Worm (Caenorhabditis elegans) whole organism, mixed stage, embryonic: ENCODE data around the gene taf-12.

ENCODE experiments used
- blmp-1 ChIP-seq: fragments of 150-350 bp; optimal IDR thresholded peaks from 2 replicates; lab custom pipeline; 2014; ENCODE audit warnings: missing biosample characterization, missing genetic modification characterization
- ceh-43 ChIP-seq: fragments of 200-800 bp; sonication (Bioruptor generic); optimal IDR thresholded peaks from 2 replicates; lab custom pipeline; 2018; ENCODE audit warnings: mild to moderate bottlenecking, missing genetic modification characterization, moderate library complexity, missing compliant biosample characterization
- ces-1 ChIP-seq: fragments of 150-350 bp; optimal IDR thresholded peaks from 2 replicates; lab custom pipeline; 2014; ENCODE audit warnings: missing biosample characterization, missing genetic modification reagents, missing genetic modification characterization
- lsy-2 ChIP-seq: fragments of 150-350 bp; optimal IDR thresholded peaks from 2 replicates; lab custom pipeline; 2014; ENCODE audit warnings: missing biosample characterization, missing genetic modification characterization
- mls-2 ChIP-seq: sonication (generic microtip); optimal IDR thresholded peaks from 2 replicates; lab custom pipeline; 2016; ENCODE audit warnings: mild to moderate bottlenecking, missing genetic modification characterization, moderate library complexity, missing compliant biosample characterization
- nhr-12 ChIP-seq: fragments of 150-350 bp; optimal IDR thresholded peaks from 2 replicates; lab custom pipeline; 2014; ENCODE audit warnings: missing biosample characterization, missing genetic modification characterization
- pha-4 ChIP-seq: fragments of 150-350 bp; optimal IDR thresholded peaks from 2 replicates; lab custom pipeline; 2018; ENCODE audit warnings: missing biosample characterization, missing genetic modification reagents, missing genetic modification characterization
- snpc-4 ChIP-seq: fragments of 150-350 bp; optimal IDR thresholded peaks from 2 replicates; lab custom pipeline; 2014; ENCODE audit warnings: missing biosample characterization, missing genetic modification characterization
- sptf-1 ChIP-seq: sonication (generic microtip); optimal IDR thresholded peaks from 2 replicates; lab custom pipeline; 2017; ENCODE audit warnings: mild to moderate bottlenecking, missing genetic modification characterization, moderate library complexity, missing compliant biosample characterization
- unc-62 ChIP-seq: fragments of 150-350 bp; optimal IDR thresholded peaks from 2 replicates; lab custom pipeline; 2014; ENCODE audit warnings: missing biosample characterization, missing genetic modification reagents, missing genetic modification characterization
- ztf-11 ChIP-seq: fragments of 150-350 bp; optimal IDR thresholded peaks from 2 replicates; lab custom pipeline; 2014; ENCODE audit warnings: missing biosample characterization, missing genetic modification characterization

DNA sequence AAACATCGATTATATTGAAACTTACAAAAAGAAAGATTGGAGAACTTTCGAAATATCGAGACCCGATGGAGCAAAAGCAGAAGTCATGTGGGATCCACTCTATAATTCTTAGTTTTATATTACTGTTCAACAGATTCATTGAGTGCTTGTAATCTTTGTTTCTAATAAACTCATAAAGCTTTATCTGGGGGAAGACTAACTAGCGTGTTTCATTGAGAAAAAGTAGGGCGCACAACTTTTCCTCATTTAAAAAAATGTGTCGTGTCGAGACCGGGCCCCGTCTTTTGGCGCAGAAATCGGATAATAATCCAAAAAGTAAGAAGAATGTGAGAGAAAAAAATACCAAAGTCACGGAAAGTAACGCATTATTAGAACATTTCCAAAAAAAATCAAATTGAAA, 40.7 kb upstream of the taf-12 start, which contains the start of gene faah-4:
- TF ChIP-seq blmp-1 (tag; lab: Kevin White, UChicago) (no peak), ztf-11 (tag; lab: Kevin White, UChicago) (no peak), pha-4 (no peak), lsy-2 (tag; lab: Kevin White, UChicago) (no peak), ces-1 (GFP tag; lab: Kevin White, UChicago) (no peak), unc-62 (GFP tag; lab: Kevin White, UChicago) (no peak), mls-2 (tag; lab: Kevin White, UChicago) (no peak), sptf-1 (no peak), snpc-4 (no peak), nhr-12 (tag; lab: Kevin White, UChicago) (no peak), ceh-43 (no peak)
